Fruit fly (Drosophila melanogaster) whole organism, embryonic: ENCODE results near the gene CG11882.
A peak's percentile ranks its signal among the peaks of the same experiment; 100 is the strongest.

Experiments
- Adf1 ChIP-seq: fragments of 200-800 bp; sonication (Bioruptor generic); IDR thresholded peaks from 2 replicates; pipeline ENCODE4 v1.3.6; 2022; ENCODE audit warnings: missing biosample characterization, missing genetic modification characterization
- B-H1 ChIP-seq: fragments of 200-800 bp; sonication (Bioruptor generic); IDR thresholded peaks from 3 replicates; pipeline ENCODE4 v1.3.6; 2022; ENCODE audit warnings: missing biosample characterization, missing genetic modification characterization
- CG10979 ChIP-seq: fragments of 200-800 bp; sonication (Bioruptor generic); optimal IDR thresholded peaks from 2 replicates; lab custom pipeline; 2018; ENCODE audit warnings: missing biosample characterization, mild to moderate bottlenecking, missing genetic modification characterization, moderate library complexity
- CG11085 ChIP-seq: fragments of 200-800 bp; sonication (Bioruptor generic); IDR thresholded peaks from 2 replicates; pipeline ENCODE4 v1.3.6; 2022; ENCODE audit warnings: missing biosample characterization, missing genetic modification characterization
- CG11456 ChIP-seq: fragments of 200-800 bp; sonication (Bioruptor generic); IDR thresholded peaks from 3 replicates; pipeline ENCODE4 v1.3.6; 2022; ENCODE audit warnings: missing biosample characterization, missing genetic modification characterization
- CG11504 ChIP-seq: fragments of 200-800 bp; sonication (Bioruptor generic); optimal IDR thresholded peaks from 3 replicates; lab custom pipeline; 2019; ENCODE audit warnings: missing biosample characterization, mild to moderate bottlenecking, missing genetic modification characterization, moderate library complexity
- CG15269 ChIP-seq: fragments of 200-800 bp; sonication (Bioruptor generic); optimal IDR thresholded peaks from 2 replicates; lab custom pipeline; 2018; ENCODE audit warnings: missing biosample characterization, mild to moderate bottlenecking, missing genetic modification characterization, moderate library complexity
- CG15601 ChIP-seq: fragments of 200-800 bp; sonication (Bioruptor generic); optimal IDR thresholded peaks from 3 replicates; lab custom pipeline; 2019; ENCODE audit warnings: missing biosample characterization, mild to moderate bottlenecking, missing genetic modification characterization, moderate library complexity
- CG16779 ChIP-seq: fragments of 200-800 bp; sonication (Bioruptor generic); IDR thresholded peaks from 2 replicates; pipeline ENCODE4 v1.3.6; 2022; ENCODE audit warnings: missing biosample characterization, missing genetic modification characterization
- CG17359 ChIP-seq: fragments of 200-800 bp; sonication (Bioruptor generic); optimal IDR thresholded peaks from 3 replicates; lab custom pipeline; 2018; ENCODE audit warnings: missing biosample characterization, mild to moderate bottlenecking, missing genetic modification characterization, moderate library complexity
- CG17385 ChIP-seq: fragments of 200-800 bp; sonication (Bioruptor generic); optimal IDR thresholded peaks from 3 replicates; lab custom pipeline; 2018; ENCODE audit warnings: missing biosample characterization, mild to moderate bottlenecking, missing genetic modification characterization
- CG2120 ChIP-seq: fragments of 200-800 bp; sonication (Bioruptor generic); optimal IDR thresholded peaks from 3 replicates; lab custom pipeline; 2016; ENCODE audit warnings: missing biosample characterization, missing genetic modification characterization
- CG30020 ChIP-seq: fragments of 200-800 bp; optimal IDR thresholded peaks from 2 replicates; lab custom pipeline; 2019; ENCODE audit warnings: missing biosample characterization, mild to moderate bottlenecking, missing genetic modification characterization, moderate library complexity
- CG31365 ChIP-seq: fragments of 200-800 bp; sonication (Bioruptor generic); optimal IDR thresholded peaks from 2 replicates; lab custom pipeline; 2018; ENCODE audit warnings: missing biosample characterization, mild to moderate bottlenecking, missing genetic modification characterization
- CG3726 ChIP-seq: fragments of 200-800 bp; sonication (Bioruptor generic); IDR thresholded peaks from 3 replicates; pipeline ENCODE4, ENCODE4 v1.3.6; 2022; ENCODE audit warnings: missing biosample characterization, missing genetic modification characterization
- CG3838 ChIP-seq: fragments of 200-800 bp; sonication (Bioruptor generic); optimal IDR thresholded peaks from 3 replicates; lab custom pipeline; 2016; ENCODE audit warnings: missing biosample characterization, missing genetic modification characterization
- CG4360 ChIP-seq: fragments of 200-800 bp; sonication (Bioruptor generic); IDR thresholded peaks from 2 replicates; pipeline ENCODE4 v1.3.6; 2022; ENCODE audit warnings: missing biosample characterization, missing genetic modification characterization
- CG6254 ChIP-seq: fragments of 200-800 bp; sonication (Bioruptor generic); optimal IDR thresholded peaks from 3 replicates; lab custom pipeline; 2017; ENCODE audit warnings: mild to moderate bottlenecking, missing biosample characterization, missing genetic modification reagents, missing genetic modification characterization
- CG7271 ChIP-seq: fragments of 200-800 bp; sonication (Bioruptor generic); optimal IDR thresholded peaks from 2 replicates; lab custom pipeline; 2018; ENCODE audit warnings: missing biosample characterization, mild to moderate bottlenecking, missing genetic modification characterization, moderate library complexity
- CG8388 ChIP-seq: fragments of 200-800 bp; sonication (Bioruptor generic); optimal IDR thresholded peaks from 2 replicates; lab custom pipeline; 2019; ENCODE audit warnings: missing biosample characterization, mild to moderate bottlenecking, missing genetic modification characterization, moderate library complexity
- CG8944 ChIP-seq: fragments of 200-800 bp; sonication (Bioruptor generic); optimal IDR thresholded peaks from 3 replicates; lab custom pipeline; 2016; ENCODE audit warnings: missing biosample characterization, missing genetic modification characterization
- Dad ChIP-seq: fragments of 200-800 bp; sonication (Bioruptor generic); optimal IDR thresholded peaks from 3 replicates; lab custom pipeline; 2016; ENCODE audit warnings: missing biosample characterization, missing genetic modification characterization
- Dip3 ChIP-seq: fragments of 200-800 bp; sonication (Bioruptor generic); optimal IDR thresholded peaks from 3 replicates; lab custom pipeline; 2016; ENCODE audit warnings: missing biosample characterization, missing genetic modification characterization
- ERR ChIP-seq: fragments of 200-800 bp; sonication (Bioruptor generic); optimal IDR thresholded peaks from 2 replicates; lab custom pipeline; 2016; ENCODE audit warnings: missing biosample characterization, missing genetic modification characterization
- Eip74EF ChIP-seq, 2 experiments: fragments of 200-800 bp in 1 of 2; fragments of >200 bp in 1 of 2; sonication (Bioruptor generic) in 1 of 2; optimal IDR thresholded peaks; 2 replicates each; lab custom pipeline; 2017 to 2019; ENCODE audit warnings: missing biosample characterization in 2 of 2, missing genetic modification characterization in 2 of 2, mild to moderate bottlenecking in 1 of 2, moderate library complexity in 1 of 2
- HLHmδ ChIP-seq: fragments of 200-800 bp; sonication (Bioruptor generic); optimal IDR thresholded peaks from 2 replicates; lab custom pipeline; 2018; ENCODE audit warnings: missing biosample characterization, mild to moderate bottlenecking, missing genetic modification characterization, moderate library complexity
- Hand ChIP-seq: fragments of 200-800 bp; sonication (Bioruptor generic); optimal IDR thresholded peaks from 2 replicates; lab custom pipeline; 2017; ENCODE audit warnings: mild to moderate bottlenecking, missing biosample characterization, missing genetic modification reagents, missing genetic modification characterization
- HmgD ChIP-seq: fragments of 200-800 bp; sonication (Bioruptor generic); optimal IDR thresholded peaks from 3 replicates; lab custom pipeline; 2016; ENCODE audit warnings: missing biosample characterization, missing genetic modification characterization
- HmgZ ChIP-seq: fragments of 200-800 bp; sonication (Bioruptor generic); optimal IDR thresholded peaks from 2 replicates; lab custom pipeline; 2018; ENCODE audit warnings: missing biosample characterization, mild to moderate bottlenecking, missing genetic modification characterization
- Hr3 ChIP-seq: fragments of 200-800 bp; sonication (Bioruptor generic); optimal IDR thresholded peaks from 3 replicates; lab custom pipeline; 2016; ENCODE audit warnings: missing biosample characterization, missing genetic modification characterization
- Hr51 ChIP-seq, 2 experiments: fragments of 200-800 bp; sonication (Bioruptor generic); optimal IDR thresholded peaks; 2 replicates in 1 of 2; 3 replicates in 1 of 2; lab custom pipeline; 2016 to 2018; ENCODE audit warnings: missing biosample characterization in 2 of 2, missing genetic modification characterization in 2 of 2, mild to moderate bottlenecking in 1 of 2, moderate library complexity in 1 of 2
- Optix ChIP-seq: fragments of 200-800 bp; sonication (Bioruptor generic); IDR thresholded peaks from 3 replicates; pipeline ENCODE4 v1.3.6; 2022; ENCODE audit warnings: missing biosample characterization, missing genetic modification characterization
- Poxn ChIP-seq: fragments of 200-800 bp; sonication (Bioruptor generic); IDR thresholded peaks from 2 replicates; pipeline ENCODE4 v1.3.6; 2022; ENCODE audit warnings: missing biosample characterization, missing genetic modification characterization
- Vsx1 ChIP-seq: fragments of 200-800 bp; sonication (Bioruptor generic); optimal IDR thresholded peaks from 2 replicates; lab custom pipeline; 2017; ENCODE audit warnings: missing biosample characterization, mild to moderate bottlenecking, missing genetic modification characterization, missing genetic modification reagents
- amos ChIP-seq: fragments of 200-800 bp; sonication (Bioruptor generic); IDR thresholded peaks from 2 replicates; pipeline ENCODE4 v1.3.6; 2022; ENCODE audit warnings: missing biosample characterization, missing genetic modification characterization; ENCODE audit not compliant: partially characterized antibody
- ap ChIP-seq: fragments of 200-800 bp; sonication (Bioruptor generic); IDR thresholded peaks from 2 replicates; pipeline ENCODE4 v1.3.6; 2022; ENCODE audit warnings: missing biosample characterization, missing genetic modification characterization
- ara ChIP-seq: fragments of 200-800 bp; sonication (Bioruptor generic); IDR thresholded peaks from 2 replicates; pipeline ENCODE4 v1.3.6; 2022; ENCODE audit warnings: missing biosample characterization, missing genetic modification characterization
- chn ChIP-seq: fragments of 200-800 bp; sonication (Bioruptor generic); optimal IDR thresholded peaks from 2 replicates; lab custom pipeline; 2016; ENCODE audit warnings: missing biosample characterization, missing genetic modification characterization
- eyg ChIP-seq: fragments of 200-800 bp; sonication (Bioruptor generic); optimal IDR thresholded peaks from 3 replicates; lab custom pipeline; 2016; ENCODE audit warnings: missing biosample characterization, missing genetic modification characterization
- ftz-f1 ChIP-seq: fragments of 200-800 bp; sonication (Bioruptor generic); optimal IDR thresholded peaks from 2 replicates; lab custom pipeline; 2016; ENCODE audit warnings: missing biosample characterization, missing genetic modification characterization
- gem ChIP-seq: fragments of 200-800 bp; sonication (Bioruptor generic); optimal IDR thresholded peaks from 2 replicates; lab custom pipeline; 2019; ENCODE audit warnings: missing biosample characterization, mild to moderate bottlenecking, missing genetic modification characterization, moderate library complexity
- gsb-n ChIP-seq: fragments of 200-800 bp; sonication (Bioruptor generic); optimal IDR thresholded peaks from 3 replicates; lab custom pipeline; 2018; ENCODE audit warnings: missing biosample characterization, mild to moderate bottlenecking, missing genetic modification characterization
- jumu ChIP-seq: fragments of 200-800 bp; sonication (Bioruptor generic); optimal IDR thresholded peaks from 3 replicates; lab custom pipeline; 2016; ENCODE audit warnings: missing biosample characterization, missing genetic modification characterization
- oc ChIP-seq: fragments of 200-800 bp; sonication (Bioruptor generic); optimal IDR thresholded peaks from 2 replicates; lab custom pipeline; 2018; ENCODE audit warnings: missing biosample characterization, mild to moderate bottlenecking, missing genetic modification characterization, moderate library complexity
- org-1 ChIP-seq: fragments of 200-800 bp; sonication (Bioruptor generic); optimal IDR thresholded peaks from 2 replicates; lab custom pipeline; 2017; ENCODE audit warnings: missing biosample characterization, missing genetic modification characterization
- salm ChIP-seq: fragments of 200-800 bp; sonication (Bioruptor generic); optimal IDR thresholded peaks from 2 replicates; lab custom pipeline; 2018; ENCODE audit warnings: missing biosample characterization, mild to moderate bottlenecking, missing genetic modification characterization
- so ChIP-seq: fragments of 200-800 bp; sonication (Bioruptor generic); IDR thresholded peaks from 3 replicates; pipeline ENCODE4 v1.3.6; 2022; ENCODE audit warnings: missing biosample characterization, missing genetic modification characterization
- sob ChIP-seq: fragments of 200-800 bp; sonication (Bioruptor generic); IDR thresholded peaks from 2 replicates; pipeline ENCODE4 v1.3.6; 2022; ENCODE audit warnings: missing biosample characterization, missing genetic modification characterization
- ssp ChIP-seq: fragments of 200-800 bp; sonication (Bioruptor generic); IDR thresholded peaks from 2 replicates; pipeline ENCODE4 v1.3.6; 2022; ENCODE audit warnings: missing biosample characterization, missing genetic modification characterization
- ttk ChIP-seq: fragments of 200-800 bp; sonication (Bioruptor generic); IDR thresholded peaks from 2 replicates; pipeline ENCODE4 v2.1.2; 2022; ENCODE audit warnings: missing biosample characterization, missing genetic modification characterization
- unc-4 ChIP-seq: fragments of 200-800 bp; sonication (Bioruptor generic); IDR thresholded peaks from 2 replicates; pipeline ENCODE4 v1.3.6; 2022; ENCODE audit warnings: missing biosample characterization, missing genetic modification characterization; ENCODE audit not compliant: partially characterized antibody

Gene CG11882

DNA sequence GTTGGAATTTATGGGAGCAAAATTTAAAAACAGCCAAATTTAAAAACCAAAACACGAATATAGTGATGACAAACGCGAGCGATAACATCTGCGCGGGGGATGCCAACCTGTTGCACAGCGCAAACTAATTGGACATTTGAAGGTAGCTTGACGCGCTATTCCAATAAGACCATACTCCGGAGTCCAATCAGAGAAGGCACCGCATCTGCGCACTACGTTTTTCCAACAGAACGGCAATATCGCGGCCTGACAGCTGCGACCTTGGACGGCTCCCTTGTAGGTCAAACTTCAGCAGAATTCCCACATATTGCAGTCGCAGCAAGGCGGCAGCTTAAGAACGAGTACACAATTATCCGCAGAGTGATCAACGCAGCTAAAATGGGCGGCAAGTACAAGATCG, at the start of gene CG11882, which contains the start of gene Pglym78 (continued):
- no peak for TF ChIP-seq oc (tag; lab: Kevin White, UChicago)
- peak; percentile 54 for TF ChIP-seq CG15601 (tag; lab: Kevin White, UChicago)
- TF ChIP-seq ap (GFP tag; lab: Robert Waterston, UW), result no peak
- no peak for TF ChIP-seq CG10979 (tag; lab: Kevin White, UChicago)
- no peak for TF ChIP-seq CG16779 (GFP tag; lab: Robert Waterston, UW)
- TF ChIP-seq CG11504, result no peak
- peak; percentile 70 for TF ChIP-seq jumu
- TF ChIP-seq CG11456 (GFP tag; lab: Robert Waterston, UW), result peak; percentile 68; the same call in 2 of the 3 replicates
- TF ChIP-seq Adf1, result peak; percentile 65; the same call in 1 of the 2 replicates
- TF ChIP-seq Hr51 (GFP tag; optimal IDR thresholded peaks at IDR 0.05; lab: Kevin White, UChicago), result peak; percentile 16 to 31
- no peak for TF ChIP-seq CG3838 (GFP tag; lab: Kevin White, UChicago)
- TF ChIP-seq CG7271 (tag; lab: Kevin White, UChicago), result no peak
- no peak for TF ChIP-seq eyg (GFP tag; lab: Kevin White, UChicago)
- no peak for TF ChIP-seq CG6254
- peak; percentile 89 for TF ChIP-seq HmgZ (tag; lab: Kevin White, UChicago)
- no peak for TF ChIP-seq Eip74EF (GFP tag; optimal IDR thresholded peaks at IDR 0.05; lab: Kevin White, UChicago)
- TF ChIP-seq CG4360 (GFP tag; lab: Robert Waterston, UW), result no peak; the same call in 1 of the 2 replicates
- TF ChIP-seq ssp, result peak; percentile 35; the same call in 1 of the 2 replicates
- peak; percentile 5 for TF ChIP-seq Dip3 (GFP tag; lab: Kevin White, UChicago)
- TF ChIP-seq HmgD (GFP tag; lab: Kevin White, UChicago), result peak; percentile 80
- TF ChIP-seq Hand (GFP tag; lab: Kevin White, UChicago), result no peak
- peak; percentile 100 for TF ChIP-seq ERR (GFP tag; lab: Kevin White, UChicago)
- no peak for TF ChIP-seq CG30020 (tag; lab: Kevin White, UChicago)
- TF ChIP-seq ara, result peak; percentile 51
- no peak for TF ChIP-seq CG3726 (GFP tag; lab: Robert Waterston, UW)
- TF ChIP-seq ftz-f1 (GFP tag; lab: Kevin White, UChicago), result peak; percentile 100
- TF ChIP-seq Vsx1 (GFP tag; lab: Kevin White, UChicago), result no peak
- peak; percentile 24 for TF ChIP-seq HLHmδ
- no peak for TF ChIP-seq CG15269 (tag; lab: Kevin White, UChicago)
- TF ChIP-seq CG17359 (tag; lab: Kevin White, UChicago), result peak; percentile 6
- TF ChIP-seq unc-4 (GFP tag; lab: Robert Waterston, UW), result peak; percentile 65
- TF ChIP-seq CG17385 (GFP tag; lab: Kevin White, UChicago), result no peak
- TF ChIP-seq sob (GFP tag; lab: Robert Waterston, UW), result peak; percentile 68
- TF ChIP-seq salm (tag; lab: Kevin White, UChicago), result peak; percentile 8
- TF ChIP-seq chn (GFP tag; lab: Kevin White, UChicago), result peak; percentile 73
- no peak for TF ChIP-seq Optix (GFP tag; lab: Robert Waterston, UW)
- peak; percentile 48 for TF ChIP-seq Dad (GFP tag; lab: Kevin White, UChicago)
- TF ChIP-seq ttk (GFP tag; lab: Robert Waterston, UW), result peak; percentile 64
- no peak for TF ChIP-seq CG31365
- no peak for TF ChIP-seq org-1
- peak; percentile 72 for TF ChIP-seq CG2120 (GFP tag; lab: Kevin White, UChicago)
- TF ChIP-seq B-H1 (GFP tag; lab: Robert Waterston, UW), result no peak
- no peak for TF ChIP-seq CG8944
- TF ChIP-seq so (GFP tag; lab: Robert Waterston, UW), result peak; percentile 15; the same call in 1 of the 3 replicates
- peak; percentile 81 for TF ChIP-seq Hr3 (GFP tag; lab: Kevin White, UChicago)
- TF ChIP-seq gsb-n, result no peak
- no peak for TF ChIP-seq CG11085 (GFP tag; lab: Robert Waterston, UW)
- peak; percentile 58; the same call in 1 of the 2 replicates for TF ChIP-seq amos (GFP tag; lab: Robert Waterston, UW)
- no peak for TF ChIP-seq Poxn (GFP tag; lab: Robert Waterston, UW)
- no peak for TF ChIP-seq gem
- no peak for TF ChIP-seq CG8388 (GFP tag; lab: Kevin White, UChicago)
